Fruit fly (Drosophila melanogaster) whole organism, wandering third instar larva: ENCODE measurements around the gene Ork1.
A peak's percentile ranks its signal among the peaks of the same experiment; 100 is the strongest.

Experiments
- Abd-B ChIP-seq: fragments of >200 bp; optimal IDR thresholded peaks from 2 replicates; lab custom pipeline; 2017; ENCODE audit warnings: missing biosample characterization, missing genetic modification characterization
- Hr78 ChIP-seq: fragments of >200 bp; optimal IDR thresholded peaks from 2 replicates; lab custom pipeline; 2017; ENCODE audit warnings: missing biosample characterization, missing genetic modification characterization
- OdsH ChIP-seq: fragments of 200-800 bp; sonication (Bioruptor generic); optimal IDR thresholded peaks from 2 replicates; lab custom pipeline; 2016; ENCODE audit warnings: missing biosample characterization, mild to moderate bottlenecking, missing genetic modification characterization
- foxo ChIP-seq, 2 experiments: fragments of 200-800 bp; sonication (Bioruptor generic); optimal IDR thresholded peaks; 2 replicates in 1 of 2; 3 replicates in 1 of 2; lab custom pipeline; 2016 to 2017; ENCODE audit warnings: missing biosample characterization in 2 of 2, missing genetic modification characterization in 2 of 2
- lola ChIP-seq: fragments of >200 bp; optimal IDR thresholded peaks from 2 replicates; lab custom pipeline; 2017; ENCODE audit warnings: missing biosample characterization, missing genetic modification characterization
- pan ChIP-seq: fragments of >200 bp; optimal IDR thresholded peaks from 2 replicates; lab custom pipeline; 2017
- usp ChIP-seq: fragments of >200 bp; optimal IDR thresholded peaks from 2 replicates; lab custom pipeline; 2017; ENCODE audit warnings: missing biosample characterization, missing genetic modification characterization

DNA sequence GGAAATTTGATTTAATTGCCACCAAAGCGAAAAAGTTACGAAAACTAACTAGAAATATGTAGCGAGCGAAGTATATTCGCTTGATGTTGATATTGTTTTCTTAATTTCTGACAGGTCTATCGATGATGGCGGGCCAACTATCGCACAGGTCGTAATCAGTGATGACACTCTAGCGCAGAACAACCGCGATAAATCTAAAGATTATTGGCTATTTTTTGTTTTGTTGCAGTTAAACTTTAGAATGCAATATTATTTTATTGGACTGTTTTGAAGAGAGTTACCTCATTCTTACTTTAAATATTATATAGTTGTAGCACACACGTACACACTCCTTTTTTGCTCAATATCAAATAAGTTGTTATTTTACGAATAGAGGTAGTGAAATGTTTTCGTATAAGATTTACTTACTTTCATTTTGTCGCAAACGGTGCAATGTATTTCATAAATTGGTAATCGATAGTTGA is 44.0 kb downstream of the Ork1 start, which contains the start of gene sbr:
- no peak for TF ChIP-seq Hr78 (GFP tag; lab: Kevin White, UChicago)
- no peak for TF ChIP-seq pan (lab: Kevin White, UChicago)
- TF ChIP-seq Abd-B: no peak
- no peak for TF ChIP-seq usp (GFP tag; lab: Kevin White, UChicago)
- TF ChIP-seq lola (GFP tag; lab: Kevin White, UChicago): no peak
- TF ChIP-seq OdsH (GFP tag; lab: Kevin White, UChicago): no peak
- peak in 1 of 2 experiments; percentile 31 for TF ChIP-seq foxo (GFP tag; optimal IDR thresholded peaks at IDR 0.05; lab: Kevin White, UChicago)
